Worm (Caenorhabditis elegans) whole organism, young adult: Measurements from ENCODE around the gene Y16B4A.2.

Experiments used
- ama-1 ChIP-seq, 3 experiments: fragments of 150-350 bp in 1 of 3; sonication (generic microtip) in 2 of 3; optimal IDR thresholded peaks; 2 replicates each; lab custom pipeline; 2014 to 2018; ENCODE audit warnings: missing biosample characterization in 2 of 3, missing genetic modification characterization in 2 of 3, missing genetic modification reagents in 2 of 3
- lin-35 ChIP-seq, 3 experiments: fragments of 150-350 bp in 2 of 3; sonication (generic microtip) in 1 of 3; optimal IDR thresholded peaks; 2 replicates each; lab custom pipeline; 2014 to 2018; ENCODE audit warnings: missing biosample characterization in 3 of 3, missing genetic modification characterization in 3 of 3, missing genetic modification reagents in 3 of 3
- lsl-1 ChIP-seq: fragments of 200-800 bp; sonication (Bioruptor generic); optimal IDR thresholded peaks from 2 replicates; lab custom pipeline; 2018; ENCODE audit warnings: mild to moderate bottlenecking, missing genetic modification characterization, moderate library complexity, missing compliant biosample characterization
- madf-6 ChIP-seq: fragments of 200-800 bp; sonication (Bioruptor generic); IDR thresholded peaks from 2 replicates; pipeline ENCODE4 v1.3.6; 2022; ENCODE audit warnings: missing genetic modification reagents, missing genetic modification characterization, missing compliant biosample characterization
- pha-4 ChIP-seq: fragments of 150-350 bp; sonication (generic microtip); optimal IDR thresholded peaks from 2 replicates; lab custom pipeline; 2014; ENCODE audit warnings: missing biosample characterization, missing genetic modification reagents, missing genetic modification characterization
- sdz-38 ChIP-seq: sonication (generic microtip); optimal IDR thresholded peaks from 2 replicates; lab custom pipeline; 2016; ENCODE audit warnings: missing genotype, missing genetic modification characterization, missing compliant biosample characterization
- snpc-4 ChIP-seq, 5 experiments: fragments of 150-350 bp in 1 of 5; sonication (generic microtip) in 4 of 5; optimal IDR thresholded peaks; 2 replicates each; lab custom pipeline; 2014 to 2018; ENCODE audit warnings: missing genetic modification characterization in 5 of 5, missing biosample characterization in 3 of 5, antibody characterized with exemption in 2 of 5, mild to moderate bottlenecking in 2 of 5, missing compliant biosample characterization in 2 of 5, missing genotype in 2 of 5, moderate library complexity in 2 of 5, missing genetic modification reagents in 1 of 5

DNA sequence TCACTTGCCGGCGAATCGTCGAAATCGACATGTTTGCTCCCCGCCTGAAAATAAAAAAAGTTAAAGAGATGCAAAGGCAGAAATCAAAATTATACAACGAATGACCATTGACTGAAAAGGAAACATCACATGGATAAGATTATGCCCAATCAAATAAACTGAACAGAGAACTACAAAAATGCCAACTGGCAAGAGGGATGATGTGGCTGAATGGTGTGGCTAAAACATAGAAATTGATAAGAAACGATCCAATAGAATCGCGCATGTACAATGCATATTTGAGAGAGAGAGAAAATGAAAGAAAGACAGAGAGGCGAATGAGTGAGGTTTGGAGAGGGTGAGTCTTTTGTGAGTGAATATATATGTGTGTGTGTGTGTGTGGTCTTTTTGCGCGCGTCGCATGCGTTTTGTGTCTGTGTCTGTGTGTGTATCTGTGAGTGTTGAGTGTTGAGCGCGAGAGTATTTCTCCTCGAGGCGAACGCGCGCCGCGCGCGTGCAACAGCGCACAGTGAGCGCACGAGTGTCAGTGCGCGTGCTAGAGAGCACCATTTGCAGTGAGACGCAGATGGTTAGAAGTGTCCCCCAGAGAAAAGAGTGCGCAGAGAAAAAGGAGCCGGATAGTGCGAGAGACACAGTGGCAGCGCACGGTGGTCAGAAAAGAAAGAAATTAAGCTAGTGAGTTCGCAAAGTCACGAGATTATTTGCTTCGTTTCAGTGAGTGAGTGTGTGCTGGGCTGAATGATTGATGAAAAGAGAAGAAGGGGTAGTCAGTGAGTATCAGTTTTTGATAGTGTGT, 47.0 kb upstream of the Y16B4A.2 start, which contains the start of gene epn-1:
- TF ChIP-seq madf-6 (GFP tag; lab: Robert Waterston, UW) (0 out of 2 replicates have a peak, but pooled peaks have one; percentile 21), lsl-1 (peak; percentile 4), lin-35 (GFP tag; optimal IDR thresholded peaks at IDR 0.05; lab: Kevin White, UChicago) (peak in 1 of 3 experiments; percentile 90), sdz-38 (tag; lab: Kevin White, UChicago) (no peak), pha-4 (tag; lab: Kevin White, UChicago) (peak; percentile 4), ama-1 (optimal IDR thresholded peaks at IDR 0.05; lab: Kevin White, UChicago) (no peak), ama-1 (GFP tag; optimal IDR thresholded peaks at IDR 0.05; lab: Kevin White, UChicago) (no peak), snpc-4 (GFP tag; optimal IDR thresholded peaks at IDR 0.05; lab: Kevin White, UChicago) (peak; percentile 63), snpc-4 (tag; optimal IDR thresholded peaks at IDR 0.05; lab: Kevin White, UChicago) (peak in 3 of 4 experiments; percentile 80 to 89 (median 87))
